Worm (Caenorhabditis elegans) whole organism, L4 larva: Measurements from ENCODE around the gene mtr-4.

Experiments used
- F10B5.3 ChIP-seq: sonication (generic microtip); optimal IDR thresholded peaks from 2 replicates; lab custom pipeline; 2016; ENCODE audit warnings: mild to moderate bottlenecking, missing genetic modification characterization, missing compliant biosample characterization
- R02D3.7 ChIP-seq: fragments of 150-350 bp; sonication (generic microtip); optimal IDR thresholded peaks from 3 replicates; lab custom pipeline; 2014; ENCODE audit warnings: missing biosample characterization, missing genetic modification characterization
- nhr-10 ChIP-seq: fragments of 150-350 bp; optimal IDR thresholded peaks from 2 replicates; lab custom pipeline; 2014; ENCODE audit warnings: missing biosample characterization, missing genetic modification characterization
- nhr-25 ChIP-seq: sonication (generic microtip); optimal IDR thresholded peaks from 2 replicates; lab custom pipeline; 2017; ENCODE audit warnings: missing genetic modification characterization, mild to moderate bottlenecking, missing compliant biosample characterization, antibody characterized with exemption, moderate library complexity, borderline replicate concordance; ENCODE audit not compliant: insufficient read depth
- zag-1 ChIP-seq: fragments of 150-350 bp; optimal IDR thresholded peaks from 2 replicates; lab custom pipeline; 2014; ENCODE audit warnings: missing biosample characterization, missing genetic modification characterization

DNA sequence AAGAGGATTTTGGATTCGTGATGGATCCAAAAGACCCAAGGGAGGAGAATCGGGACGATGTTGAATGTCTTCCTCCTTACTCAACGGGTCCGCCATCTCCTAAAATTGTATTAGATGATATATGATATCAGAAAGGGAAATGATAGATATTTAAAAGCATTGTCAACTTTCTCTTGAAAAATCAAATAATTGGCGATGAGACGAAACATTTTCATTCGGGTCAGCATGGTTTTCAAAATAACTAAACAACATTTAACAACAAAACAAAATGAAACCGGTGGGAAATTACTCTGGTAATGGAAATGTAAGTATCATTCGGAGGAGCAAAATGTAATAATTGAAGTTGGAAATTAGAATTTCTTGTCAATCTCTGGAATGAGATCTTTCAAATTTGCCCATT is 29.0 kb upstream of the mtr-4 start, which contains the start of gene pis-1:
- TF ChIP-seq nhr-10 (tag; lab: Kevin White, UChicago) (no peak), nhr-25 (tag; lab: Kevin White, UChicago) (no peak), R02D3.7 (tag; lab: Kevin White, UChicago) (no peak), F10B5.3 (tag; lab: Kevin White, UChicago) (no peak), zag-1 (tag; lab: Kevin White, UChicago) (no peak)
